Worm (Caenorhabditis elegans) whole organism, early embryonic: ENCODE data around the gene R10H10.3.

Source experiments
- B0310.2 ChIP-seq: sonication (generic microtip); optimal IDR thresholded peaks from 2 replicates; lab custom pipeline; 2016; ENCODE audit warnings: mild to moderate bottlenecking, missing genetic modification characterization, missing compliant biosample characterization
- F13C5.2 ChIP-seq: sonication (generic microtip); optimal IDR thresholded peaks from 2 replicates; lab custom pipeline; 2017; ENCODE audit warnings: mild to moderate bottlenecking, missing genetic modification characterization, inconsistent platforms, missing compliant biosample characterization
- aly-1 ChIP-seq: sonication (generic microtip); optimal IDR thresholded peaks from 2 replicates; lab custom pipeline; 2016; ENCODE audit warnings: missing genetic modification characterization, missing compliant biosample characterization
- ama-1 ChIP-seq: fragments of 150-350 bp; optimal IDR thresholded peaks from 2 replicates; lab custom pipeline; 2014
- ceh-13 ChIP-seq: fragments of 200-800 bp; sonication (Bioruptor generic); optimal IDR thresholded peaks from 2 replicates; lab custom pipeline; 2018; ENCODE audit warnings: mild to moderate bottlenecking, missing genetic modification characterization, missing compliant biosample characterization
- ceh-36 ChIP-seq: sonication (generic microtip); optimal IDR thresholded peaks from 2 replicates; lab custom pipeline; 2016; ENCODE audit warnings: missing genetic modification characterization, inconsistent platforms, missing compliant biosample characterization
- ets-7 ChIP-seq: sonication (generic microtip); optimal IDR thresholded peaks from 2 replicates; lab custom pipeline; 2016; ENCODE audit warnings: missing genotype, missing genetic modification characterization, missing compliant biosample characterization
- flt-1 ChIP-seq: fragments of 200-800 bp; sonication (Bioruptor generic); IDR thresholded peaks from 2 replicates; pipeline ENCODE4 v1.3.6; 2022; ENCODE audit warnings: missing genetic modification characterization, missing compliant biosample characterization
- hmbx-1 ChIP-seq: sonication (generic microtip); optimal IDR thresholded peaks from 2 replicates; lab custom pipeline; 2016; ENCODE audit warnings: mild to moderate bottlenecking, missing genetic modification characterization, missing compliant biosample characterization
- hmg-4 ChIP-seq: fragments of 200-800 bp; sonication (Bioruptor generic); optimal IDR thresholded peaks from 2 replicates; lab custom pipeline; 2018; ENCODE audit warnings: mild to moderate bottlenecking, missing genetic modification characterization, missing compliant biosample characterization
- hnd-1 ChIP-seq: sonication (generic microtip); optimal IDR thresholded peaks from 2 replicates; lab custom pipeline; 2016; ENCODE audit warnings: missing genetic modification characterization, missing compliant biosample characterization
- pes-1 ChIP-seq: fragments of 200-800 bp; sonication (Bioruptor generic); IDR thresholded peaks from 2 replicates; pipeline ENCODE4 v1.3.6; 2022; ENCODE audit warnings: missing genetic modification reagents, missing genetic modification characterization, missing compliant biosample characterization
- scrt-1 ChIP-seq: fragments of 200-800 bp; sonication (Bioruptor generic); IDR thresholded peaks from 2 replicates; pipeline ENCODE4 v1.3.6; 2022; ENCODE audit warnings: missing genetic modification characterization, missing compliant biosample characterization
- sea-1 ChIP-seq: fragments of 200-800 bp; sonication (Bioruptor generic); conservative IDR thresholded peaks from 2 replicates; pipeline ENCODE4 v1.3.6; 2022; ENCODE audit warnings: missing genetic modification characterization, missing compliant biosample characterization
- tbx-11 ChIP-seq: fragments of 200-800 bp; sonication (Bioruptor generic); IDR thresholded peaks from 2 replicates; pipeline ENCODE4 v1.3.6; 2022; ENCODE audit warnings: missing genetic modification characterization, missing compliant biosample characterization
- tbx-37 ChIP-seq: fragments of 200-800 bp; sonication (Bioruptor generic); conservative IDR thresholded peaks from 2 replicates; pipeline ENCODE4 v1.3.6; 2022; ENCODE audit warnings: missing genetic modification reagents, missing genetic modification characterization, missing compliant biosample characterization
- tra-4 ChIP-seq: sonication (generic microtip); optimal IDR thresholded peaks from 2 replicates; lab custom pipeline; 2017; ENCODE audit warnings: missing genetic modification characterization, missing compliant biosample characterization

The R10H10.3 gene

DNA sequence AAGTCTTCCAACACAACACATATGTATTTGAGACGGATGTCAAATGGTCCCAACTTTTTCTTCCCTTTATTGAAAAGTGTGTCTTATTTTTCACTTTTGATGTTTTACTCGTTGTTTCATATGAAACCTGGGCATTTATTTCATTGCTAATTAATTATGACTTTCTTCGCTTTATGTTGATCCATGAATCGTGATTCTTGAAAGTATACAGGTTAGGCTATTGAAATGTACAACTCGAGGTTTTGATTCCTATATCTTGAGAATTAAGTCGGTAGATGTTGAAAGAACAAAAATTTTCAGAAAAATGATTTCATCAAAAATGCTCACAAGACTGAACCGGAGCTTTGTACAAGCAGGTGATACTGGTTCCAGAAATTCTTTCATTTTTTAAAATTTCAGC lies 1.2 kb upstream of the R10H10.3 start, which contains the start of gene nfu-1:
Gene nfu-1 (plus strand): TSS at position 301 of the 400 bp plus-strand sequence.
- TF ChIP-seq tbx-37 (GFP tag; lab: Robert Waterston, UW) (no peak), pes-1 (GFP tag; lab: Robert Waterston, UW) (no peak), ceh-13 (no peak)

DNA sequence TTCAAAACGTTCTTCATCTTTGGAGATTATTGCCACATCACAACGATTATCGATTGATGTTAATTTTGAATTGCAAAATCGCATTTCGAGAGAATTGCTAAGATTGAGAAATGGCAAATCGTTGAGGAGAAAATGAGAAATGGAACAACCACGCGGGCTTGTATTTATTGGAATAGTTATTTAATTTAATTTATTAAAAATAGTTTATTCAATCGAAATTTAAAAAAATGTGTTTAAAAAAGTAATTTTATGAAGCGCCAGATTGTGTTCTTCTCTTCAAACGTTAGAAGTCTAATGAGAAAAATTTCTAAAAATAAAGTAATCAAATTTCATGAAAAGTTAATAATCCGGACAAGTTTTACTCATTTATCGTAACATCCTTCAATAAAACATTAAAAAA lies 3.5 kb downstream of the R10H10.3 start, which contains the start of gene spe-26:
Gene spe-26 (minus strand): TSS at position 101 of the 400 bp plus-strand sequence.
- TF ChIP-seq hmbx-1 (tag; lab: Kevin White, UChicago) (no peak), scrt-1 (no peak), ets-7 (tag; lab: Kevin White, UChicago) (no peak), ceh-36 (no peak), B0310.2 (tag; lab: Kevin White, UChicago) (no peak), ceh-13 (no peak), tra-4 (tag; lab: Kevin White, UChicago) (no peak), tbx-37 (GFP tag; lab: Robert Waterston, UW) (no peak), hmg-4 (no peak), hnd-1 (tag; lab: Kevin White, UChicago) (no peak), ama-1 (lab: Kevin White, UChicago) (no peak), pes-1 (GFP tag; lab: Robert Waterston, UW) (no peak), flt-1 (GFP tag; lab: Robert Waterston, UW) (no peak), aly-1 (no peak), F13C5.2 (tag; lab: Kevin White, UChicago) (no peak)

DNA sequence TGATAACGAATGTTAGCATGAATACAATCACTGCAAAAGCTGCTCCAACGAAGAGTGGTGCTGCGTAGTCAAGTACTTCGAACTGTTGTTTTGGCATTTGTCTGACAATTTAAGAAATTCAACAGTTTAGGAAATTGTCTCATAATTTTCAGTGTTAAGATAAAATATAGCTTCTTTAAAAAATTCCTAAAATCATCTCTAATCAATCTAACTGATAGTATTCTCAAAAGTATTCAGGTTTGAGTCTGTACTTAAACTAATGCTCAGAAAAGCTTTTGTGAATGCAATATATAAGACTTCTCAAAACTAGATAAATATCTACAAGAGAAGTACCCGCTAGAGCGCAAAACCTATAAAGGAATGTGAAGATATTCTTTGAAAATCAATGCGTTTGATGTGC lies 6.6 kb downstream of the R10H10.3 start, which contains the start of gene R10H10.4:
Gene R10H10.4 (minus strand): TSS at position 101 of the 400 bp plus-strand sequence.
- no peak for TF ChIP-seq flt-1 (GFP tag; lab: Robert Waterston, UW)
- TF ChIP-seq ceh-36, result no peak
- no peak for TF ChIP-seq F13C5.2 (tag; lab: Kevin White, UChicago)
- TF ChIP-seq ama-1 (lab: Kevin White, UChicago), result no peak

DNA sequence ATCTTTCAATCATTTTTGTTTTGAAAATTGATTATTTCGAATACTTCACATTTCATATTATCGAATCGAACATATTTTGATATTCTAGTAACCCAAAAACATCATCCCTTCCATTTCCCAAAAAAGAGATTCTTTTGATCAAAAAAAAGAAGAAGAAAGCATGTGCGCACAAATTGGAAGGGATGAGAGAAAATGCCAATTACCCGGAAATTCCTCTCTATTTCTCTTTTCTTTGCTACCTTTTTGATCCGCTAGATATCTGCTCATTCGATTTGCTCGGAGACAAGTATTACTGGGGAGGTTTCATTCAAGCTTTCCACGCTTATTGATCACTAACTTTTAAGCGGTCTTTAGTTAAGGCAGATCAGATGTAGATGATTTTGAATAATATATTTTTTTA lies 8.5 kb downstream of the R10H10.3 start:
- TF ChIP-seq scrt-1, result no peak
- no peak for TF ChIP-seq ama-1 (lab: Kevin White, UChicago)
- no peak for TF ChIP-seq hmg-4
- no peak for TF ChIP-seq aly-1
- no peak for TF ChIP-seq ceh-36
- TF ChIP-seq ceh-13, result no peak
- TF ChIP-seq tra-4 (tag; lab: Kevin White, UChicago), result no peak
- TF ChIP-seq B0310.2 (tag; lab: Kevin White, UChicago), result no peak

DNA sequence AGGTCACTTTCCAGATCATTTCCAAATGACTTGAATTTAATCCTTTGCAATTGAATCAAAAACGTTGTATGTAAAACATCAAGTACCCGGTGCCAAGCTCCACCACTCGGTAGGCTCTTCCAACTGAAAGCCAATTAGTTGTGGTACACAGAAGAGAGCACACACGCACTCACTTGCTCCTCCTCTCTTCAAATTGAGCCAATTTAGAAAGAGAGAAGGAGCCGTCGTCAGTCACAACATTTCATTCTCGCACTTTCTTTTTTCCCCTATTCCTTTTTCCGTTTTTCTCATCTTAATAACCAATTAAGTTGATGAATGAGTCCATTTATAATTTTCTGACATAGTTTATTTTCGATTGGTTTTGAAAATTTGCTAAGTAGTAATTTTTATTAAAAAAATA lies 9.9 kb downstream of the R10H10.3 start:
- no peak for TF ChIP-seq tbx-37 (GFP tag; lab: Robert Waterston, UW)
- no peak for TF ChIP-seq hmbx-1 (tag; lab: Kevin White, UChicago)
- no peak for TF ChIP-seq ets-7 (tag; lab: Kevin White, UChicago)
- no peak for TF ChIP-seq scrt-1
- TF ChIP-seq ceh-13, result no peak
- TF ChIP-seq hnd-1 (tag; lab: Kevin White, UChicago), result no peak
- TF ChIP-seq aly-1, result no peak
- no peak for TF ChIP-seq F13C5.2 (tag; lab: Kevin White, UChicago)

DNA sequence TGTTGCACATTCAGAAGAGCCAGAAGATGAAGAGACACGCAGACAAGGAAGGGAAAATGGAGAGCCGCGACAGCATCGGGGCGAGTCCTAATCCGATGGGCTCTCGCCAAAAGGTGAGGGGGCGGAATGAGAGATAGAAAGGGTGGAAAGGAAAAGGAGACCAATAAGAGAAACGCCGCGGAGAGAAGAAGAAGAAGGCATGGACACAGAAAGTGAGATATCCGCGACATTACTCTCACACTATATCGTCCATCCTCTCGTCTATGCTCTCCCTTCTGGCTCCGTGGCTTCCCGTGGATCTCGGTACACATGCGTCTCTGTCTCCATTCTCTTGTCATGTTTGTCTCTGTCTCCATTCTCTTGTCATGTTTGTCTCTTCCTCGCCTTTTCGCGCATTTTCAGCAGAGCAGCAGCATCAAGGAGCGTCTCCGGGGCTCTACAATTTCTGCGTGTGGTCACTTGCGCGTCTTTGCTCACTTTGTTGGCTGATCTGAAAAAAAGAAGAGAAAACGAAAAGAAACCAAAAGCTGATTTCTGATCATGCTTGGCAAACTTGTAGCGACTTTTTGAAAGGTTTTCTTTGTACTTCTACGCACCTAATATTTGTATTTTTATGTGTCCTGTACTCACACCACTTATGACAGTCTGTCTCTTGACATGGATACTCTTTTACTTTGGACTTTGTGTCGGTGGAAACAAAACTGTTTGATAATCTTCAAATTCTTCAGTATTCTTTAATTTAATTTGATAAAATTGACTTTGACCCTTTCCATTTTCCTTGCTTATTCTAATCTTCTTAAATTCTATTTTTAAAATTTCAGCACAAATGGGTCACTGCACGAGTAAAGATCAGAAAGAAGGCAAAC lies 15.1 kb downstream of the R10H10.3 start, which contains the start of gene gpa-7:
Gene gpa-7 (plus strand): TSS at position 816 of the 866 bp plus-strand sequence.
- TF ChIP-seq tbx-11 (GFP tag; lab: Robert Waterston, UW) (0 out of 2 replicates have a peak, but pooled peaks have one; percentile 34), scrt-1 (no peak), F13C5.2 (tag; lab: Kevin White, UChicago) (peak; percentile 56), ceh-36 (no peak), aly-1 (peak; percentile 56), ceh-13 (no peak)

DNA sequence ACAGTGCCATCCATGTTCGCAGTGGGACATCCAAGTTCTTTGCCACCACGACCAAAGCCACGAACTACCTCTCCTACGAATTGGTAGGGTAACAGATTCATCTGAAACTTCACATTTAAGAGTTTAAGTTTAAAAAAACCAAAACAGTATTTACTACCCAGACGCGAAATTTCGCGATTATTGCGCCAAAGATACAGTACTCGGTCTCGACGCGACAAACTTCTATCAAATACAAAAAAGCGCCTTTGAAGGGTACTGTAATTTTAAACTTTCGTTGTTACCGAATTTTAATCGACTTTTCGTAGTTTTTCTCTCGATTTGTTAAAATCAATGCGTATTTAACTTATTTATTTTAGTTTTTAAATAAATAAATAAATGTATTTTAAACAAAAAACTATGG lies 21.1 kb downstream of the R10H10.3 start, which contains the start of gene rfk-1:
Gene rfk-1 (minus strand): TSS at position 101 of the 400 bp plus-strand sequence.
- no peak for TF ChIP-seq F13C5.2 (tag; lab: Kevin White, UChicago)
- no peak for TF ChIP-seq scrt-1
- no peak for TF ChIP-seq tra-4 (tag; lab: Kevin White, UChicago)
- TF ChIP-seq ama-1 (lab: Kevin White, UChicago), result no peak
- no peak for TF ChIP-seq hnd-1 (tag; lab: Kevin White, UChicago)
- TF ChIP-seq aly-1, result no peak

DNA sequence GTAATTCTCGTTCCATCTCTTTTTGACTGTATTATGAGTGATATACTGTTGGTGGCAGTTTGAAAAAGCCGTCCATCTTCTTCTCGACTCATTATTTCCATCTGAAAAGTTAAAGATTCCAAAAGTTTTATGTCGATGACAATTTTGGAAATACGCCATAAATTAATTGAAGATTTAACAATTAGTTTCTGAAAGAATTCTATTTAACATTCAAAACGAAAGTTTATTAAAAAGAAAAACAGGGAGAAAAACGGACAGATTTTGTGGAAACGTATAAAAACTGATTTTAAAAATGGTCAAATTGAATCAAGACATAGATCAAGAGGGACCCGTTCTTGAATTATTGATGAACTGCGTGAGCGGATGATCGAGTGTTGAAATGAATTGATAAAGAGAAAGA lies 25.5 kb downstream of the R10H10.3 start, which contains the start of gene R10H10.7:
Gene R10H10.7 (minus strand): TSS at position 101 of the 400 bp plus-strand sequence.
- no peak for TF ChIP-seq tra-4 (tag; lab: Kevin White, UChicago)
- no peak for TF ChIP-seq scrt-1
- no peak for TF ChIP-seq sea-1 (GFP tag; lab: Robert Waterston, UW)
- TF ChIP-seq ceh-36, result no peak
- no peak for TF ChIP-seq hnd-1 (tag; lab: Kevin White, UChicago)
- TF ChIP-seq tbx-37 (GFP tag; lab: Robert Waterston, UW), result no peak
- no peak for TF ChIP-seq ceh-13
- no peak for TF ChIP-seq aly-1
- no peak for TF ChIP-seq ets-7 (tag; lab: Kevin White, UChicago)
- TF ChIP-seq pes-1 (GFP tag; lab: Robert Waterston, UW), result no peak
- TF ChIP-seq tbx-11 (GFP tag; lab: Robert Waterston, UW), result no peak
- no peak for TF ChIP-seq B0310.2 (tag; lab: Kevin White, UChicago)
- no peak for TF ChIP-seq hmg-4
